Comparison of ENCODE assay signal across 6 worm cellular contexts in genomic region chrIII:11836054-11836453, ce11.
TF ChIP-seq lines count a peak whose summit lies in the region.

No protein-coding gene starts in this region.

TF ChIP-seq in whole organism, L1 larva, 84 proteins besides CTCF, POLR2A, EP300 and RAD21:
- TF ChIP-seq lsy-2 (tag; optimal IDR thresholded peaks at IDR 0.05; lab: Kevin White, UChicago) (peak in 1 of 2 experiments; percentile 40), fkh-8 (tag; optimal IDR thresholded peaks at IDR 0.05; lab: Kevin White, UChicago) (peak; percentile 83), xbp-1 (tag; optimal IDR thresholded peaks at IDR 0.05; lab: Kevin White, UChicago) (no peak), sox-4 (tag; optimal IDR thresholded peaks at IDR 0.05; lab: Kevin White, UChicago) (peak; percentile 31), nhr-47 (tag; optimal IDR thresholded peaks at IDR 0.05; lab: Kevin White, UChicago) (peak; percentile 17), nhr-84 (tag; optimal IDR thresholded peaks at IDR 0.05; lab: Kevin White, UChicago) (no peak), nhr-71 (tag; optimal IDR thresholded peaks at IDR 0.05; lab: Kevin White, UChicago) (peak; percentile 55), egl-27 (tag; optimal IDR thresholded peaks at IDR 0.05; lab: Kevin White, UChicago) (no peak), ceh-88 (GFP tag; IDR thresholded peaks at IDR 0.05; lab: Robert Waterston, UW) (no peak), lin-14 (GFP tag; optimal IDR thresholded peaks at IDR 0.05; lab: Kevin White, UChicago) (peak; percentile 59), isw-1 (GFP tag; IDR thresholded peaks at IDR 0.05; lab: Robert Waterston, UW) (no peak), egl-13 (tag; optimal IDR thresholded peaks at IDR 0.05; lab: Kevin White, UChicago) (peak; percentile 15), dsc-1 (tag; optimal IDR thresholded peaks at IDR 0.05; lab: Kevin White, UChicago) (peak; percentile 31)
TF ChIP-seq in whole organism, L1 larva: peak in this region for 8.

TF ChIP-seq in whole organism, L2 larva, 48 proteins besides CTCF, POLR2A, EP300 and RAD21 (continues in another document):
- TF ChIP-seq ztf-4 (tag; optimal IDR thresholded peaks at IDR 0.05; lab: Kevin White, UChicago) (no peak), mbf-1 (tag; optimal IDR thresholded peaks at IDR 0.05; lab: Kevin White, UChicago) (no peak), nhr-237 (tag; optimal IDR thresholded peaks at IDR 0.05; lab: Kevin White, UChicago) (no peak), unc-39 (tag; optimal IDR thresholded peaks at IDR 0.05; lab: Kevin White, UChicago) (no peak), aly-2 (tag; optimal IDR thresholded peaks at IDR 0.05; lab: Kevin White, UChicago) (no peak), elt-1 (tag; optimal IDR thresholded peaks at IDR 0.05; lab: Kevin White, UChicago) (no peak), crh-2 (tag; optimal IDR thresholded peaks at IDR 0.05; lab: Kevin White, UChicago) (peak; percentile 9), mab-5 (tag; optimal IDR thresholded peaks at IDR 0.05; lab: Kevin White, UChicago) (no peak), Y55F3AM.14 (GFP tag; optimal IDR thresholded peaks at IDR 0.05; lab: Kevin White, UChicago) (peak; percentile 13), nhr-21 (tag; optimal IDR thresholded peaks at IDR 0.05; lab: Kevin White, UChicago) (no peak), zag-1 (tag; optimal IDR thresholded peaks at IDR 0.05; lab: Kevin White, UChicago) (no peak), nhr-23 (tag; optimal IDR thresholded peaks at IDR 0.05; lab: Kevin White, UChicago) (no peak), lin-39 (tag; optimal IDR thresholded peaks at IDR 0.05; lab: Kevin White, UChicago) (no peak), lin-11 (tag; optimal IDR thresholded peaks at IDR 0.05; lab: Kevin White, UChicago) (peak; percentile 12), nhr-129 (tag; optimal IDR thresholded peaks at IDR 0.05; lab: Kevin White, UChicago) (peak; percentile 30), ama-1 (optimal IDR thresholded peaks at IDR 0.05; lab: Kevin White, UChicago) (no peak), lsy-2 (tag; optimal IDR thresholded peaks at IDR 0.05; lab: Kevin White, UChicago) (peak in 1 of 2 experiments; percentile 27)

TF ChIP-seq in whole organism, L3 larva, 47 proteins besides CTCF, POLR2A, EP300 and RAD21:
- peak; percentile 7 for TF ChIP-seq pha-4 (tag; optimal IDR thresholded peaks at IDR 0.05; lab: Kevin White, UChicago)
- TF ChIP-seq nhr-23 (tag; optimal IDR thresholded peaks at IDR 0.05; lab: Kevin White, UChicago) = no peak
- peak; percentile 51 for TF ChIP-seq nfya-1 (tag; optimal IDR thresholded peaks at IDR 0.05; lab: Kevin White, UChicago; ENCODE audit: insufficient read depth)
- TF ChIP-seq ceh-9 (tag; optimal IDR thresholded peaks at IDR 0.05; lab: Kevin White, UChicago) = no peak
- TF ChIP-seq jun-1 (tag; optimal IDR thresholded peaks at IDR 0.05; lab: Kevin White, UChicago) = no peak
- no peak for TF ChIP-seq fos-1 (tag; optimal IDR thresholded peaks at IDR 0.05; lab: Kevin White, UChicago)
- no peak for TF ChIP-seq lin-15B (tag; optimal IDR thresholded peaks at IDR 0.05; lab: Kevin White, UChicago)
- TF ChIP-seq egl-5 (tag; optimal IDR thresholded peaks at IDR 0.05; lab: Kevin White, UChicago) = peak; percentile 13
- no peak for TF ChIP-seq nhr-12 (tag; optimal IDR thresholded peaks at IDR 0.05; lab: Kevin White, UChicago)
- no peak for TF ChIP-seq ZK546.5 (tag; optimal IDR thresholded peaks at IDR 0.05; lab: Kevin White, UChicago)
- no peak for TF ChIP-seq nhr-77 (tag; optimal IDR thresholded peaks at IDR 0.05; lab: Kevin White, UChicago)

TF ChIP-seq in whole organism, L4 larva, 104 proteins besides CTCF, POLR2A, EP300 and RAD21 (continues in another document):
- TF ChIP-seq F26F4.8 (GFP tag; conservative IDR thresholded peaks at IDR 0.05; lab: Robert Waterston, UW) (no peak), set-16 (GFP tag; IDR thresholded peaks at IDR 0.05; lab: Robert Waterston, UW) (0 out of 2 replicates have a peak, but pooled peaks have one; percentile 19), Y75B8A.6 (GFP tag; IDR thresholded peaks at IDR 0.05; lab: Robert Waterston, UW) (no peak), fos-1 (tag; optimal IDR thresholded peaks at IDR 0.05; lab: Kevin White, UChicago) (no peak), egl-43 (GFP tag; IDR thresholded peaks at IDR 0.05; lab: Robert Waterston, UW) (no peak), nhr-237 (tag; optimal IDR thresholded peaks at IDR 0.05; lab: Kevin White, UChicago) (no peak), nhr-48 (tag; optimal IDR thresholded peaks at IDR 0.05; lab: Kevin White, UChicago) (no peak), ceh-44 (GFP tag; IDR thresholded peaks at IDR 0.05; lab: Robert Waterston, UW) (no peak), Y48G9A.11 (GFP tag; IDR thresholded peaks at IDR 0.05; lab: Robert Waterston, UW) (no peak), D1046.2 (GFP tag; IDR thresholded peaks at IDR 0.05; lab: Robert Waterston, UW) (no peak), saeg-2 (GFP tag; IDR thresholded peaks at IDR 0.05; lab: Robert Waterston, UW) (no peak), aly-2 (tag; optimal IDR thresholded peaks at IDR 0.05; lab: Kevin White, UChicago) (no peak), hlh-30 (tag; optimal IDR thresholded peaks at IDR 0.05; lab: Kevin White, UChicago; ENCODE audit: insufficient read depth) (peak; percentile 9), lsy-2 (tag; optimal IDR thresholded peaks at IDR 0.05; lab: Kevin White, UChicago) (peak in 1 of 2 experiments; percentile 51), hlh-11 (tag; optimal IDR thresholded peaks at IDR 0.05; lab: Kevin White, UChicago) (peak; percentile 9), F10B5.3 (tag; optimal IDR thresholded peaks at IDR 0.05; lab: Kevin White, UChicago) (no peak), Y105C5A.15 (GFP tag; IDR thresholded peaks at IDR 0.05; lab: Robert Waterston, UW) (no peak), spr-1 (tag; optimal IDR thresholded peaks at IDR 0.05; lab: Kevin White, UChicago) (no peak), tra-1 (GFP tag; IDR thresholded peaks at IDR 0.05; lab: Robert Waterston, UW) (no peak), ztf-7 (tag; optimal IDR thresholded peaks at IDR 0.05; lab: Kevin White, UChicago) (no peak)

TF ChIP-seq in whole organism, mixed stage, embryonic, 35 proteins besides CTCF, POLR2A, EP300 and RAD21:
- TF ChIP-seq lin-13 (tag; optimal IDR thresholded peaks at IDR 0.05; lab: Kevin White, UChicago) (no peak), zip-8 (tag; optimal IDR thresholded peaks at IDR 0.05; lab: Kevin White, UChicago) (peak; percentile 31)

TF ChIP-seq in whole organism, young adult, 124 proteins besides CTCF, POLR2A, EP300 and RAD21:
- TF ChIP-seq dox-1 (GFP tag; IDR thresholded peaks at IDR 0.05; lab: Robert Waterston, UW) (0 out of 2 replicates have a peak, but pooled peaks have one; percentile 12), nhr-179 (tag; optimal IDR thresholded peaks at IDR 0.05; lab: Kevin White, UChicago) (no peak), F37B4.10 (GFP tag; IDR thresholded peaks at IDR 0.05; lab: Robert Waterston, UW) (no peak), F57A8.1 (GFP tag; optimal IDR thresholded peaks at IDR 0.05; lab: Kevin White, UChicago) (no peak), Y95B8A.8 (GFP tag; IDR thresholded peaks at IDR 0.05; lab: Robert Waterston, UW) (no peak), aptf-3 (GFP tag; IDR thresholded peaks at IDR 0.05; lab: Robert Waterston, UW) (no peak), ets-4 (GFP tag; optimal IDR thresholded peaks at IDR 0.05; lab: Kevin White, UChicago) (no peak), rcor-1 (GFP tag; IDR thresholded peaks at IDR 0.05; lab: Robert Waterston, UW) (no peak), nhr-90 (tag; optimal IDR thresholded peaks at IDR 0.05; lab: Kevin White, UChicago) (no peak), lir-1 (GFP tag; conservative IDR thresholded peaks at IDR 0.05; lab: Robert Waterston, UW) (no peak), ztf-3 (GFP tag; optimal IDR thresholded peaks at IDR 0.05; lab: Kevin White, UChicago) (no peak), cebp-1 (GFP tag; IDR thresholded peaks at IDR 0.05; lab: Robert Waterston, UW) (no peak; the same call in 1 of the 2 replicates), cebp-1 (tag; optimal IDR thresholded peaks at IDR 0.05; lab: Kevin White, UChicago) (peak; percentile 49), ceh-91 (GFP tag; IDR thresholded peaks at IDR 0.05; lab: Robert Waterston, UW) (no peak), madf-10 (tag; optimal IDR thresholded peaks at IDR 0.05; lab: Kevin White, UChicago) (peak; percentile 6), snpc-1.3 (tag; optimal IDR thresholded peaks at IDR 0.05; lab: Kevin White, UChicago; ENCODE audit: insufficient read depth) (no peak), egrh-3 (GFP tag; IDR thresholded peaks at IDR 0.05; lab: Robert Waterston, UW) (0 out of 2 replicates have a peak, but pooled peaks have one; percentile 22), zim-3 (tag; optimal IDR thresholded peaks at IDR 0.05; lab: Kevin White, UChicago) (no peak), zfh-2 (GFP tag; conservative IDR thresholded peaks at IDR 0.05; lab: Robert Waterston, UW) (peak; percentile 74), akir-1 (GFP tag; optimal IDR thresholded peaks at IDR 0.05; lab: Kevin White, UChicago) (no peak), hmg-20 (GFP tag; IDR thresholded peaks at IDR 0.05; lab: Robert Waterston, UW) (no peak), snpc-1.1 (tag; optimal IDR thresholded peaks at IDR 0.05; lab: Kevin White, UChicago; ENCODE audit: insufficient read depth) (no peak), die-1 (tag; optimal IDR thresholded peaks at IDR 0.05; lab: Kevin White, UChicago) (peak; percentile 42), bed-2 (GFP tag; IDR thresholded peaks at IDR 0.05; lab: Robert Waterston, UW) (no peak)
